Fruit fly (Drosophila melanogaster): ENCODE measurements around the gene amd.

The amd gene

DNA sequence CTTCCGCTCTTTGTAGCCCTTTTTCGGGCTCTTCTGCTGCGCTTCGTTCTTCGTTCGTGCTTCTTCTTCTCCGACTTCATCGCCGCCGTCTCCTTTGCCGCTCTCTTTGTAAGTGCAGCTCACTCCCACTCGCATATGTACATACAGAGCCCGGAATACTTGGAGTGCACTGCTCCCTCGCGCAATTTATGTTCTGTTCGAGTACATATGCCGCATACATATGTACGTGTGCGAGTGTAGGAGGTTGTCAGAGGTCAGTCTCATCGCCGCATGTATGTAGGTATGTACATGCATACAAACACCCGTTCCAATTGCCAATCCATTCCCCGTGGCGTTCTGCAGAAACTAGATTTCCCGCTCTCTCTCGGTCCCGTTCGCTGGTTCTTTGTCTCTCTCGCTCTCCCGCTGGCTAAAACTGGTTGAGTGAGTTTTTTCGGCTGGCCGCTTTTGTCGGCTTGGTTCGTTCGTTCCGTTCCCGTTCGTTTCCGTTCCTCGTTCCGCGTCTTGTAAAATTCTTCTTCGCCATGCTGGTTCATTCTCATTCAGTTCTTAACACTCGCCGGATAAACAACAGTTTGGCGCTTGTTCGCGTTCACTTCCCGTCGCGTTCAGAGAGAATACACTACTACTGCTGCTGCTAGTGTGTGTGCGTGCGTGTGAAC, 48.2 kb downstream of the amd start (continued):
- TF ChIP-seq fd3F (GFP tag; optimal IDR thresholded peaks at IDR 0.05) (no peak), CG13296 (GFP tag; optimal IDR thresholded peaks at IDR 0.05) (peak; percentile 64), sima (GFP tag; optimal IDR thresholded peaks at IDR 0.05) (no peak), CG8944 (GFP tag; optimal IDR thresholded peaks at IDR 0.05) (no peak), toy (GFP tag; IDR thresholded peaks at IDR 0.05) (no peak), Sry-β (GFP tag; optimal IDR thresholded peaks at IDR 0.05) (no peak), CrebB (tag; optimal IDR thresholded peaks at IDR 0.05) (peak; percentile 23), CG30403 (GFP tag; optimal IDR thresholded peaks at IDR 0.05) (no peak), Rfx (GFP tag; IDR thresholded peaks at IDR 0.05) (peak; percentile 37; the same call in 1 of the 2 replicates), dm (GFP tag; optimal IDR thresholded peaks at IDR 0.05) (peak; percentile 83), jigr1 (GFP tag; IDR thresholded peaks at IDR 0.05) (no peak), CG4617 (GFP tag; optimal IDR thresholded peaks at IDR 0.05; ENCODE audit: borderline replicate concordance) (no peak), ssp (GFP tag; IDR thresholded peaks at IDR 0.05) (no peak), CG6683 (GFP tag; optimal IDR thresholded peaks at IDR 0.05) (no peak), NC2β (GFP tag; optimal IDR thresholded peaks at IDR 0.05) (no peak), CG15601 (tag; optimal IDR thresholded peaks at IDR 0.05) (peak; percentile 5), salm (tag; optimal IDR thresholded peaks at IDR 0.05) (no peak), ap (GFP tag; IDR thresholded peaks at IDR 0.05) (no peak), Elba2 (GFP tag; optimal IDR thresholded peaks at IDR 0.05) (no peak), knrl (GFP tag; IDR thresholded peaks at IDR 0.05; ENCODE audit: partially characterized antibody) (no peak; the same call in 2 of the 3 replicates), NC2α (GFP tag; optimal IDR thresholded peaks at IDR 0.05) (peak; percentile 0), CG12236 (GFP tag; optimal IDR thresholded peaks at IDR 0.05) (no peak), bbx (GFP tag; IDR thresholded peaks at IDR 0.05; ENCODE audit: partially characterized antibody) (peak; percentile 54), gt (GFP tag; IDR thresholded peaks at IDR 0.05) (no peak), CG2120 (GFP tag; optimal IDR thresholded peaks at IDR 0.05) (peak; percentile 33), croc (GFP tag; conservative IDR thresholded peaks at IDR 0.05) (no peak), CG8765 (GFP tag; IDR thresholded peaks at IDR 0.05) (no peak), Fer2 (tag; optimal IDR thresholded peaks at IDR 0.05) (no peak), ind (GFP tag; optimal IDR thresholded peaks at IDR 0.05) (no peak), CG18599 (GFP tag; optimal IDR thresholded peaks at IDR 0.05) (peak; percentile 54), CG15696 (tag; optimal IDR thresholded peaks at IDR 0.05) (no peak), Fer1 (GFP tag; optimal IDR thresholded peaks at IDR 0.05) (peak; percentile 75), Chrac-16 (GFP tag; optimal IDR thresholded peaks at IDR 0.05) (no peak), Kr (GFP tag; optimal IDR thresholded peaks at IDR 0.05) (peak; percentile 46), CG10209 (GFP tag; optimal IDR thresholded peaks at IDR 0.05) (no peak), cg (GFP tag; optimal IDR thresholded peaks at IDR 0.05) (no peak), CG1792 (GFP tag; optimal IDR thresholded peaks at IDR 0.05) (no peak), emc (GFP tag; optimal IDR thresholded peaks at IDR 0.05) (no peak), CG10366 (GFP tag; IDR thresholded peaks at IDR 0.05) (no peak), mirr (GFP tag; optimal IDR thresholded peaks at IDR 0.05) (peak; percentile 76), CG34422 (GFP tag; IDR thresholded peaks at IDR 0.05) (peak; percentile 62; the same call in 2 of the 3 replicates), CG3407 (GFP tag; optimal IDR thresholded peaks at IDR 0.05) (no peak), en (GFP tag; optimal IDR thresholded peaks at IDR 0.05) (no peak), vvl (GFP tag; IDR thresholded peaks at IDR 0.05) (peak; percentile 47; the same call in 1 of the 2 replicates), CG5180 (GFP tag; optimal IDR thresholded peaks at IDR 0.05) (peak; percentile 50), gfzf (GFP tag; optimal IDR thresholded peaks at IDR 0.05) (no peak), Lhr (GFP tag; optimal IDR thresholded peaks at IDR 0.05) (no peak), Dip2 (GFP tag; IDR thresholded peaks at IDR 0.05) (no peak), psq (GFP tag; optimal IDR thresholded peaks at IDR 0.05) (peak; percentile 22), CG9876 (GFP tag; optimal IDR thresholded peaks at IDR 0.05) (no peak)
